Fruit fly (Drosophila melanogaster): Measurements from ENCODE around the gene CG9458.

The CG9458 gene

DNA sequence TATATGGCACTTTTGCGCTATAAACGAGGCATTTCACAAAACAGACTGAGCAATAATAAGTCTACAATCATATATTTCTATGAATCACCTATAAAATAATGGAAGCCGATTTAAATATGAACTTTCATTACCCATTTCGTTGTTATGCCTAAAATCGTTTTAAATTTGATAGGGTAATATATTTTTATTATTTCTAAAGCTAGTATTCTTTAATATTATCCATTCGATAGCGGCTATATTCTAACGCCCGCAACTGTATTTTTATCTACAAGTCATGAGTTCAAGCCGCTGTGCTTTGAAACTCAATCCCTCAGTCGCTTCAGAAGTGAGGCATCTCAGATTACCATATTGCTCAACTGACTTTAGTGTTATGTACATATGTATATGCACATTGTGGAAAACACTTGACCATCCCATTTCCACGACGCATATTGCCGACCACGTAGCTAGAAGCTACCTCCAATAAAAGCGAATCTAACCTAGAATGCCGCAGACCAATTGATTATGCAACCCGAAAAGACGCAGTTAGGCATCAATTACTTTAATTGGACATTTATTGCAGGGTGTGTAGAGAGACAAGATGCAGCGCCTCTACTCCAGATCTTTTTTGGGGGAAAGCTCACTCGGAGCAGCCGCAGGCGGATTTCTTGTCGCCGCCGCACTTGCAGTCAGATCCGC is 36.3 kb downstream of the CG9458 start (continued):
- TF ChIP-seq spab (GFP tag; optimal IDR thresholded peaks at IDR 0.05), result no peak
- no peak for TF ChIP-seq Gug (GFP tag; IDR thresholded peaks at IDR 0.05)
- no peak for TF ChIP-seq Sox15 (GFP tag; optimal IDR thresholded peaks at IDR 0.05)
- TF ChIP-seq CG3032 (tag; optimal IDR thresholded peaks at IDR 0.05), result no peak
- TF ChIP-seq CG6163 (GFP tag; IDR thresholded peaks at IDR 0.05), result no peak
- no peak for TF ChIP-seq CG9139 (GFP tag; optimal IDR thresholded peaks at IDR 0.05)
- no peak for TF ChIP-seq CG11762 (GFP tag; optimal IDR thresholded peaks at IDR 0.05; ENCODE audit: insufficient read depth)
- no peak for TF ChIP-seq CG6276 (GFP tag; optimal IDR thresholded peaks at IDR 0.05)
- TF ChIP-seq eg (GFP tag; IDR thresholded peaks at IDR 0.05), result peak; percentile 36; the same call in 1 of the 3 replicates
- no peak for TF ChIP-seq CG16779 (tag; optimal IDR thresholded peaks at IDR 0.05)
- peak; percentile 7 for TF ChIP-seq esn (GFP tag; optimal IDR thresholded peaks at IDR 0.05)
- peak; percentile 9 for TF ChIP-seq Ets96B (tag; optimal IDR thresholded peaks at IDR 0.05)
- no peak for TF ChIP-seq cyc (GFP tag; optimal IDR thresholded peaks at IDR 0.05)
- TF ChIP-seq CG6854 (GFP tag; optimal IDR thresholded peaks at IDR 0.05), result no peak
- no peak for TF ChIP-seq pdm3 (GFP tag; optimal IDR thresholded peaks at IDR 0.05)
- TF ChIP-seq CG10669 (GFP tag; optimal IDR thresholded peaks at IDR 0.05), result no peak
- TF ChIP-seq CG15336 (GFP tag; IDR thresholded peaks at IDR 0.05), result peak; percentile 42
- TF ChIP-seq salr (GFP tag; optimal IDR thresholded peaks at IDR 0.05), result no peak
- peak; percentile 23 for TF ChIP-seq vri (GFP tag; optimal IDR thresholded peaks at IDR 0.05)
- TF ChIP-seq CG7368 (GFP tag; optimal IDR thresholded peaks at IDR 0.05), result no peak
- TF ChIP-seq CG11294 (GFP tag; IDR thresholded peaks at IDR 0.05), result no peak
- TF ChIP-seq achi (GFP tag; optimal IDR thresholded peaks at IDR 0.05), result no peak
- no peak for TF ChIP-seq CG3919 (GFP tag; optimal IDR thresholded peaks at IDR 0.05)
- no peak for TF ChIP-seq Lpt (GFP tag; optimal IDR thresholded peaks at IDR 0.05)
- TF ChIP-seq Ets21C (GFP tag; optimal IDR thresholded peaks at IDR 0.05), result no peak

DNA sequence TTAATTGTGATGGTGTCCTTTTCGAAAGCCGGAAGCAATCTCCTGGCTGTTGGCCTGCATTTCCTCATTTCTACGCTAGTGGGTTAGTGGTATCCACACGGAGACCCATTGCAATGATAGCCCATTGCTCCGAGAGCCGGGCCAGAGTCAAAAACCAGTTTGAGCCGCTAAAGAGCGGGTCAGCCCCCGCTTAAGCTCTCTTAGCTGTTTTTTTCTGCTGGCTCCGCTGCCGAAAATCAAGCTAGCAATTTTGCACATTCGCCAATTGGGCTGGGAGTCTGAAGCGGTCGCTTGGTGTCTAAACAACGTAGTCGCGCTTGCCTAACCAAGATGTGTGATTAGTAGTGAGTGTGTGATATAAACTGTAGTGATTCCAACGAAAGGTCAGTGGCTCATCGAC is 39.9 kb downstream of the CG9458 start, which contains the start of gene CG12947:
Gene CG12947 (plus strand): TSS at position 301 of the 400 bp plus-strand sequence.
- TF ChIP-seq CG6276 (GFP tag; optimal IDR thresholded peaks at IDR 0.05), result peak; percentile 12
- no peak for TF ChIP-seq CG11762 (GFP tag; optimal IDR thresholded peaks at IDR 0.05; ENCODE audit: insufficient read depth)
- TF ChIP-seq Ets21C (GFP tag; optimal IDR thresholded peaks at IDR 0.05), result no peak
- TF ChIP-seq CG1621 (tag; optimal IDR thresholded peaks at IDR 0.05), result peak; percentile 1
- no peak for TF ChIP-seq CG6792 (GFP tag; optimal IDR thresholded peaks at IDR 0.05)
- no peak for TF ChIP-seq Hr4 (GFP tag; optimal IDR thresholded peaks at IDR 0.05)
- peak; percentile 65 for TF ChIP-seq Eip78C (GFP tag)
- TF ChIP-seq dac (GFP tag; optimal IDR thresholded peaks at IDR 0.05), result no peak
- TF ChIP-seq eg (GFP tag; IDR thresholded peaks at IDR 0.05), result 0 out of 3 replicates have a peak, but pooled peaks have one; percentile 22
- peak; percentile 27; the same call in 1 of the 2 replicates for TF ChIP-seq CG15336 (GFP tag; IDR thresholded peaks at IDR 0.05)

DNA sequence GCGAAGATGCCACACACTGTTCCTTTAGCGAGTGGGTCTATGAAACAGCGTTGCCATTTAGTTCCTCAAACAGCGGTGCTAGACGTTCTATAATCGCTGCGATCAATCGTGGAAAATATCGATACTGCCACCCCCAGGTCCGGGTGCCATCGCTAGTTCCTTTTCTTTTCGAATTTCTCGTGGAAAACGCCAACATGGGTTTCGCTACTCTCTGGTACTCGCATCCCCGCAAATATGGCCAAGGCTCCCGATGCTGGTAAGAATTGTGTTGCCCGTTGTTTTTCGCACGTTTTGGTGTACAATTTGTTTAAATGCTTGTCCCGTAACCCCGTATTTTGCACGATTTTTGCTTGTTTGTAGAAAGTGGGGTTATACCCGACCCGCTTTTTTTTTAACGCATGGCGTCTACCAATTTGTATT is 41.7 kb downstream of the CG9458 start, which contains the start of gene RpS29:
Gene RpS29 (plus strand): TSS at position 102 of the 420 bp plus-strand sequence.
- TF ChIP-seq CG8119 (GFP tag; IDR thresholded peaks at IDR 0.05), result no peak
- peak; percentile 79 for TF ChIP-seq Eip78C (GFP tag)
- TF ChIP-seq CG6792 (GFP tag; optimal IDR thresholded peaks at IDR 0.05), result peak; percentile 38
- TF ChIP-seq cyc (GFP tag; optimal IDR thresholded peaks at IDR 0.05), result peak; percentile 73
- TF ChIP-seq CG3919 (GFP tag; optimal IDR thresholded peaks at IDR 0.05), result peak; percentile 73
- peak; percentile 51 for TF ChIP-seq OdsH (GFP tag; optimal IDR thresholded peaks at IDR 0.05)
- peak; percentile 55 for TF ChIP-seq pdm3 (GFP tag; optimal IDR thresholded peaks at IDR 0.05)
- TF ChIP-seq Hr38 (GFP tag; optimal IDR thresholded peaks at IDR 0.05), result peak; percentile 4
- TF ChIP-seq lz (GFP tag; optimal IDR thresholded peaks at IDR 0.05), result peak; percentile 70
- peak; percentile 77 for TF ChIP-seq esn (GFP tag; optimal IDR thresholded peaks at IDR 0.05)
- no peak for TF ChIP-seq CG11294 (GFP tag; IDR thresholded peaks at IDR 0.05)
- TF ChIP-seq CG34406 (GFP tag; optimal IDR thresholded peaks at IDR 0.05), result peak; percentile 8
- TF ChIP-seq fd85E (GFP tag; optimal IDR thresholded peaks at IDR 0.05), result no peak
- peak; percentile 62 for TF ChIP-seq Sox14 (GFP tag; optimal IDR thresholded peaks at IDR 0.05)
- TF ChIP-seq Lpt (GFP tag; optimal IDR thresholded peaks at IDR 0.05), result no peak
- peak; percentile 34 for TF ChIP-seq net (GFP tag; optimal IDR thresholded peaks at IDR 0.05)
- TF ChIP-seq CG6163 (GFP tag; IDR thresholded peaks at IDR 0.05), result peak; percentile 53; the same call in 2 of the 3 replicates
- peak; percentile 26 for TF ChIP-seq CG11902 (GFP tag; optimal IDR thresholded peaks at IDR 0.05)
- no peak for TF ChIP-seq CG15336 (GFP tag; IDR thresholded peaks at IDR 0.05)
- no peak for TF ChIP-seq CG16779 (tag; optimal IDR thresholded peaks at IDR 0.05)
- peak; percentile 49 for TF ChIP-seq CG7368 (GFP tag; optimal IDR thresholded peaks at IDR 0.05)
- no peak for TF ChIP-seq CG8319 (GFP tag; optimal IDR thresholded peaks at IDR 0.05)
- TF ChIP-seq CG4318 (GFP tag; optimal IDR thresholded peaks at IDR 0.05), result no peak
- peak; percentile 55 for TF ChIP-seq acj6 (GFP tag; optimal IDR thresholded peaks at IDR 0.05)
- TF ChIP-seq eg (GFP tag; IDR thresholded peaks at IDR 0.05), result 0 out of 3 replicates have a peak, but pooled peaks have one; percentile 44
- TF ChIP-seq dac (GFP tag; optimal IDR thresholded peaks at IDR 0.05), result no peak
- peak; percentile 42 for TF ChIP-seq CG6808 (GFP tag; optimal IDR thresholded peaks at IDR 0.05)
- no peak for TF ChIP-seq fkh (GFP tag; optimal IDR thresholded peaks at IDR 0.05)
- TF ChIP-seq Sox15 (GFP tag; optimal IDR thresholded peaks at IDR 0.05), result peak; percentile 33
- TF ChIP-seq CG31627 (GFP tag; optimal IDR thresholded peaks at IDR 0.05), result peak; percentile 76
